Worm (Caenorhabditis elegans) whole organism, L4 larva: Measurements from ENCODE around the gene C18A11.3.

ENCODE experiments used
- nhr-237 ChIP-seq: sonication (generic microtip); optimal IDR thresholded peaks from 2 replicates; lab custom pipeline; 2017; ENCODE audit warnings: missing biosample characterization, missing genetic modification characterization
- pha-4 ChIP-seq, 2 experiments: fragments of 150-350 bp in 1 of 2; fragments of 200-800 bp in 1 of 2; sonication (Bioruptor generic) in 1 of 2; IDR thresholded peaks in 1 of 2; optimal IDR thresholded peaks in 1 of 2; 2 replicates each; pipeline versions ENCODE4 v1.3.6 to Lab custom; 2014 to 2022; ENCODE audit warnings: missing genetic modification characterization in 2 of 2, missing genetic modification reagents in 2 of 2, missing biosample characterization in 1 of 2, missing compliant biosample characterization in 1 of 2

DNA sequence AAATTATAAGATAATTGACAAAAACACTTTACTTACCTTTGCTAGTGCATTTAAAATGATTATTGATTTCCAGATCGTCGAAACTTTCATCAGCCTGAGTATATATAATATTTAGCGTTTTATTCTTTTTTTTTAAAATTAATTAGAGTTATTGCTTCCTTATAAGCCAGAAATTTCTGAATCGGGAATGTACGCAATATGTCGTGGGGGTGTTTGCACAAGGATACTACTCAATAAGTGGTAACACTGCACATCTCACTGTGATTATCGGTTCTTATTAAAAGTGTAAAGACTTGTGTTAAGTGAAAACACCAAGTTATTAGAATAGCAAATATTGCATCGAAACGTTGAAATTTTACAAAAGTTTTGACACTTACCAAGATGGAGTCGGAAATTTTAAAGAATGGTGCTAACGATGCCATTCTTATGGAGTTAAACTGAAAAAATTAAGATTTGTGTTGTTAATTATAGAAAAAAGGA lies 3.1 kb upstream of the C18A11.3 start, which contains the start of gene dim-1:
- TF ChIP-seq pha-4 (GFP tag; IDR thresholded peaks at IDR 0.05; lab: Robert Waterston, UW): no peak
- no peak for TF ChIP-seq pha-4 (tag; optimal IDR thresholded peaks at IDR 0.05; lab: Kevin White, UChicago)
- TF ChIP-seq nhr-237 (tag; lab: Kevin White, UChicago): no peak
